Worm (Caenorhabditis elegans): Measurements from ENCODE around the gene grl-9.

ce11 chrV:6727222-6727621, 4.3 kb downstream of the grl-9 start, which contains the start of gene ZC487.1:
- TF ChIP-seq him-1 (tag; optimal IDR thresholded peaks at IDR 0.05): no peak
- no peak for TF ChIP-seq dao-5 (tag; optimal IDR thresholded peaks at IDR 0.05)
- TF ChIP-seq W03F9.2 (tag; optimal IDR thresholded peaks at IDR 0.05): no peak
